Worm (Caenorhabditis elegans) whole organism, L1 larva: ENCODE results near the gene npr-41.

Source experiments
- C16A3.4 ChIP-seq: fragments of 150-350 bp; optimal IDR thresholded peaks from 2 replicates; lab custom pipeline; 2014; ENCODE audit warnings: missing biosample characterization, missing genetic modification characterization
- aha-1 ChIP-seq: fragments of 150-350 bp; optimal IDR thresholded peaks from 2 replicates; lab custom pipeline; 2014; ENCODE audit warnings: missing biosample characterization, missing genetic modification characterization
- alr-1 ChIP-seq: fragments of 200-800 bp; sonication (Bioruptor generic); optimal IDR thresholded peaks from 2 replicates; lab custom pipeline; 2018; ENCODE audit warnings: borderline replicate concordance, mild to moderate bottlenecking, missing genetic modification characterization, missing compliant biosample characterization
- aly-2 ChIP-seq: fragments of 150-350 bp; optimal IDR thresholded peaks from 2 replicates; lab custom pipeline; 2014; ENCODE audit warnings: missing biosample characterization, missing genetic modification characterization
- ama-1 ChIP-seq: fragments of 150-350 bp; optimal IDR thresholded peaks from 2 replicates; lab custom pipeline; 2014
- blmp-1 ChIP-seq: fragments of 150-350 bp; optimal IDR thresholded peaks from 2 replicates; lab custom pipeline; 2014; ENCODE audit warnings: missing biosample characterization, missing genetic modification characterization
- ceh-63 ChIP-seq: fragments of 200-800 bp; sonication (Bioruptor generic); optimal IDR thresholded peaks from 2 replicates; lab custom pipeline; 2018; ENCODE audit warnings: mild to moderate bottlenecking, missing genetic modification characterization, missing compliant biosample characterization
- ceh-8 ChIP-seq: fragments of 200-800 bp; sonication (Bioruptor generic); optimal IDR thresholded peaks from 2 replicates; lab custom pipeline; 2018; ENCODE audit warnings: mild to moderate bottlenecking, missing genetic modification characterization, moderate library complexity, missing compliant biosample characterization
- ceh-90 ChIP-seq: sonication (generic microtip); optimal IDR thresholded peaks from 2 replicates; lab custom pipeline; 2016; ENCODE audit warnings: missing genetic modification characterization, missing compliant biosample characterization
- dpl-1 ChIP-seq, 3 experiments: fragments of 150-350 bp in 2 of 3; sonication (generic microtip) in 1 of 3; optimal IDR thresholded peaks; 2 replicates each; lab custom pipeline; 2014 to 2017; ENCODE audit warnings: missing biosample characterization in 3 of 3, missing genetic modification characterization in 3 of 3, missing genetic modification reagents in 3 of 3
- efl-1 ChIP-seq, 4 experiments: fragments of 150-350 bp; optimal IDR thresholded peaks in 3 of 4; peaks in 1 of 4; 1 replicate in 1 of 4; 2 replicates in 3 of 4; lab custom pipeline; 2014; ENCODE audit warnings: missing biosample characterization in 2 of 4, missing genetic modification characterization in 2 of 4, missing genetic modification reagents in 2 of 4
- efl-3 ChIP-seq: fragments of 200-800 bp; sonication (Bioruptor generic); optimal IDR thresholded peaks from 2 replicates; lab custom pipeline; 2018; ENCODE audit warnings: mild to moderate bottlenecking, missing genetic modification characterization, missing compliant biosample characterization
- egl-27 ChIP-seq, 2 experiments: fragments of 150-350 bp in 1 of 2; sonication (generic microtip); optimal IDR thresholded peaks; 3 replicates each; lab custom pipeline; 2017 to 2018; ENCODE audit warnings: missing biosample characterization in 2 of 2, missing genetic modification characterization in 2 of 2, missing genetic modification reagents in 2 of 2
- elt-2 ChIP-seq: sonication (generic microtip); optimal IDR thresholded peaks from 2 replicates; lab custom pipeline; 2016; ENCODE audit warnings: missing genetic modification characterization, mild to moderate bottlenecking, inconsistent platforms, missing compliant biosample characterization, missing genetic modification reagents
- ets-5 ChIP-seq: fragments of 200-800 bp; sonication (Bioruptor generic); IDR thresholded peaks from 2 replicates; pipeline ENCODE4 v1.3.6; 2022; ENCODE audit warnings: missing genetic modification characterization, missing compliant biosample characterization
- fkh-4 ChIP-seq: sonication (generic microtip); optimal IDR thresholded peaks from 2 replicates; lab custom pipeline; 2016; ENCODE audit warnings: missing compliant biosample characterization, missing genetic modification characterization, borderline replicate concordance
- hlh-17 ChIP-seq: fragments of 200-800 bp; sonication (Bioruptor generic); optimal IDR thresholded peaks from 2 replicates; lab custom pipeline; 2018; ENCODE audit warnings: missing genetic modification characterization, mild to moderate bottlenecking, missing compliant biosample characterization, moderate library complexity, borderline replicate concordance
- hlh-4 ChIP-seq: sonication (generic microtip); optimal IDR thresholded peaks from 2 replicates; lab custom pipeline; 2016; ENCODE audit warnings: mild to moderate bottlenecking, missing genetic modification characterization, missing compliant biosample characterization
- isw-1 ChIP-seq: fragments of 200-800 bp; sonication (Bioruptor generic); IDR thresholded peaks from 2 replicates; pipeline ENCODE4 v1.3.6; 2022; ENCODE audit warnings: missing genetic modification characterization, missing compliant biosample characterization
- lin-14 ChIP-seq: fragments of 200-800 bp; sonication (Bioruptor generic); optimal IDR thresholded peaks from 2 replicates; lab custom pipeline; 2018; ENCODE audit warnings: mild to moderate bottlenecking, missing genetic modification characterization, moderate library complexity, missing compliant biosample characterization
- lin-35 ChIP-seq, 2 experiments: fragments of 150-350 bp; optimal IDR thresholded peaks; 2 replicates each; lab custom pipeline; 2014; ENCODE audit warnings: missing biosample characterization in 2 of 2, missing genetic modification characterization in 2 of 2, missing genetic modification reagents in 2 of 2
- lir-3 ChIP-seq: sonication (generic microtip); optimal IDR thresholded peaks from 2 replicates; lab custom pipeline; 2016; ENCODE audit warnings: mild to moderate bottlenecking, missing genetic modification characterization, moderate library complexity, missing compliant biosample characterization; ENCODE audit not compliant: poor library complexity
- lsy-2 ChIP-seq, 2 experiments: fragments of 150-350 bp; optimal IDR thresholded peaks; 2 replicates each; lab custom pipeline; 2014; ENCODE audit warnings: missing biosample characterization in 2 of 2, missing genetic modification characterization in 2 of 2
- mef-2 ChIP-seq: fragments of 150-350 bp; optimal IDR thresholded peaks from 2 replicates; lab custom pipeline; 2014; ENCODE audit warnings: missing biosample characterization, missing genetic modification characterization
- nhr-20 ChIP-seq: sonication (generic microtip); optimal IDR thresholded peaks from 2 replicates; lab custom pipeline; 2016; ENCODE audit warnings: mild to moderate bottlenecking, missing genetic modification characterization, missing compliant biosample characterization
- nhr-237 ChIP-seq: fragments of 150-350 bp; optimal IDR thresholded peaks from 2 replicates; lab custom pipeline; 2014; ENCODE audit warnings: missing biosample characterization, missing genetic modification characterization
- nhr-28 ChIP-seq: fragments of 150-350 bp; optimal IDR thresholded peaks from 2 replicates; lab custom pipeline; 2014; ENCODE audit warnings: missing biosample characterization, missing genetic modification characterization
- nhr-71 ChIP-seq: sonication (generic microtip); optimal IDR thresholded peaks from 2 replicates; lab custom pipeline; 2016; ENCODE audit warnings: mild to moderate bottlenecking, missing genetic modification characterization, moderate library complexity, missing compliant biosample characterization
- nhr-84 ChIP-seq: sonication (generic microtip); optimal IDR thresholded peaks from 2 replicates; lab custom pipeline; 2017; ENCODE audit warnings: missing biosample characterization, missing genetic modification characterization
- nhr-85 ChIP-seq: sonication (generic microtip); peaks from one replicate; lab custom pipeline; 2016; ENCODE audit warnings: missing genetic modification characterization, inconsistent platforms, missing compliant biosample characterization
- pax-3 ChIP-seq: fragments of 200-800 bp; sonication (Bioruptor generic); optimal IDR thresholded peaks from 2 replicates; lab custom pipeline; 2018; ENCODE audit warnings: mild to moderate bottlenecking, missing genetic modification characterization, moderate library complexity, missing compliant biosample characterization
- pqm-1 ChIP-seq: sonication (generic microtip); optimal IDR thresholded peaks from 3 replicates; lab custom pipeline; 2017; ENCODE audit warnings: missing biosample characterization, missing genetic modification characterization
- rnt-1 ChIP-seq: sonication (generic microtip); optimal IDR thresholded peaks from 2 replicates; lab custom pipeline; 2016; ENCODE audit warnings: mild to moderate bottlenecking, missing genetic modification characterization, moderate library complexity, missing compliant biosample characterization
- skn-1 ChIP-seq: fragments of 150-350 bp; optimal IDR thresholded peaks from 2 replicates; lab custom pipeline; 2014; ENCODE audit warnings: missing biosample characterization, missing genetic modification characterization
- snu-23 ChIP-seq: sonication (generic microtip); optimal IDR thresholded peaks from 2 replicates; lab custom pipeline; 2016; ENCODE audit warnings: missing genetic modification characterization, missing compliant biosample characterization
- sox-4 ChIP-seq: sonication (generic microtip); optimal IDR thresholded peaks from 2 replicates; lab custom pipeline; 2016; ENCODE audit warnings: missing genetic modification characterization, missing compliant biosample characterization
- tbx-2 ChIP-seq: sonication (generic microtip); optimal IDR thresholded peaks from 2 replicates; lab custom pipeline; 2016; ENCODE audit warnings: missing genetic modification characterization, missing compliant biosample characterization
- unc-86 ChIP-seq: sonication (generic microtip); optimal IDR thresholded peaks from 2 replicates; lab custom pipeline; 2016; ENCODE audit warnings: missing genetic modification characterization, missing compliant biosample characterization
- vab-15 ChIP-seq: sonication (generic microtip); optimal IDR thresholded peaks from 2 replicates; lab custom pipeline; 2017; ENCODE audit warnings: missing genotype, mild to moderate bottlenecking, missing genetic modification characterization, missing compliant biosample characterization
- zag-1 ChIP-seq: fragments of 150-350 bp; optimal IDR thresholded peaks from 2 replicates; lab custom pipeline; 2014; ENCODE audit warnings: missing biosample characterization, missing genetic modification characterization
- ztf-11 ChIP-seq, 2 experiments: sonication (generic microtip); optimal IDR thresholded peaks; 2 replicates each; lab custom pipeline; 2016 to 2017; ENCODE audit warnings: missing genetic modification characterization in 2 of 2, missing biosample characterization in 1 of 2, missing compliant biosample characterization in 1 of 2

npr-41 gene

DNA sequence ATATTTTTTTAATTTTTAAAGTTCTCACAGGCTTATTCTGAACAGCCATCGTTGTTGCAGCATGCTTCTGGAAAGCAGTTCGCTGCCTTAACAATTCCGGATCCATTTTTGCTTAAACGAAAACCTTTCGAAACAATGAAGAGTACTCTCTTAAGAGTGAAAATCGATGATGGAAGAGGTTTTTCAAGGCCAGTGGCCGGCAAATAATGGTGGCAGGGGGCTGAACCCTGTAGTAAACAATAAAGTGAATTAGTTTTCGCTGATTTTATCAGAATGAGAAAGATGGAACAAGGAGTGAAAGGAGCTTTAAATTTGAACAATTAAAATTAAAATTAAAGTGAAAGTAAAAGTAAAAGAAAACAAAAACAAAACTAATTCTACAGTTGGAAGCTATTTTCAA lies 31.9 kb downstream of the npr-41 start, which contains the start of gene gtf-2E2 (continued):
- TF ChIP-seq vab-15 (tag; lab: Kevin White, UChicago) (no peak), mef-2 (no peak), nhr-20 (tag; lab: Kevin White, UChicago) (peak; percentile 9), nhr-237 (no peak), dpl-1 (GFP tag; optimal IDR thresholded peaks at IDR 0.05; lab: Kevin White, UChicago) (peak in 1 of 3 experiments; percentile 24), ceh-8 (GFP tag; lab: Kevin White, UChicago) (no peak), hlh-17 (GFP tag; lab: Kevin White, UChicago) (no peak), aha-1 (no peak), pax-3 (no peak), nhr-28 (tag; lab: Kevin White, UChicago) (no peak), blmp-1 (tag; lab: Kevin White, UChicago) (peak; percentile 91), zag-1 (tag; lab: Kevin White, UChicago) (no peak), hlh-4 (no peak), efl-1 (optimal IDR thresholded peaks at IDR 0.05; lab: Kevin White, UChicago) (peak; percentile 15 to 36), efl-1 (GFP tag; optimal IDR thresholded peaks at IDR 0.05 in 1 of 2; lab: Kevin White, UChicago) (peak in 1 of 2 experiments; percentile 29), sox-4 (no peak), skn-1 (peak; percentile 18), lir-3 (tag; lab: Kevin White, UChicago) (no peak), unc-86 (tag; lab: Kevin White, UChicago) (no peak), rnt-1 (peak; percentile 63), ama-1 (lab: Kevin White, UChicago) (no peak), lin-14 (GFP tag; lab: Kevin White, UChicago) (peak; percentile 46), fkh-4 (tag; lab: Kevin White, UChicago) (no peak), lsy-2 (tag; optimal IDR thresholded peaks at IDR 0.05; lab: Kevin White, UChicago) (peak in 1 of 2 experiments; percentile 46), pqm-1 (no peak), snu-23 (GFP tag; lab: Kevin White, UChicago) (peak; percentile 40)

DNA sequence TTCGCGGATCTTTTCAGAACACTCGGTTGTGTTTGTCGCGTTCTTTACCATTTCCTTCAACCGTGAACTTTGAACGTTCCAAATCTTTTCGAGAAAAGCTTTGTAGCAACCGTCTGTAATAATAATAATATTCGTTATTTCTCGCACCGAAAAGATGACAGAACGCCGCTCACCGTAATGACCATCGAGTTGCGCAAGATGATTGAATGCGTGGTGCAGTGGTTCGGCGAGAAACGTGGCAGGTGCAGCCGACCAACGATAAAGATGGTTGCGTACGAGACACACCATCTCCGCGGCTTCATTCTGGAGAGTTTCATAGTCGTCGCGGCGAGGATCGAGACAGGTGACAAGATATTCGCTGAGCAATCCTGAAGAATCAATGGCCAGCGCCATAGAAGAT lies 32.5 kb downstream of the npr-41 start:
- TF ChIP-seq hlh-4: no peak
- TF ChIP-seq mef-2: no peak
- no peak for TF ChIP-seq alr-1 (tag; lab: Kevin White, UChicago)
- TF ChIP-seq ets-5 (GFP tag; lab: Robert Waterston, UW): no peak
- TF ChIP-seq ceh-90 (tag; lab: Kevin White, UChicago): no peak
- TF ChIP-seq skn-1: no peak
- no peak for TF ChIP-seq isw-1 (GFP tag; lab: Robert Waterston, UW)
- no peak for TF ChIP-seq C16A3.4
- TF ChIP-seq lin-35 (GFP tag; optimal IDR thresholded peaks at IDR 0.05; lab: Kevin White, UChicago): no peak
- TF ChIP-seq efl-1 (optimal IDR thresholded peaks at IDR 0.05; lab: Kevin White, UChicago): no peak
- TF ChIP-seq efl-1 (GFP tag; optimal IDR thresholded peaks at IDR 0.05 in 1 of 2; lab: Kevin White, UChicago): no peak
- no peak for TF ChIP-seq elt-2
- no peak for TF ChIP-seq tbx-2

DNA sequence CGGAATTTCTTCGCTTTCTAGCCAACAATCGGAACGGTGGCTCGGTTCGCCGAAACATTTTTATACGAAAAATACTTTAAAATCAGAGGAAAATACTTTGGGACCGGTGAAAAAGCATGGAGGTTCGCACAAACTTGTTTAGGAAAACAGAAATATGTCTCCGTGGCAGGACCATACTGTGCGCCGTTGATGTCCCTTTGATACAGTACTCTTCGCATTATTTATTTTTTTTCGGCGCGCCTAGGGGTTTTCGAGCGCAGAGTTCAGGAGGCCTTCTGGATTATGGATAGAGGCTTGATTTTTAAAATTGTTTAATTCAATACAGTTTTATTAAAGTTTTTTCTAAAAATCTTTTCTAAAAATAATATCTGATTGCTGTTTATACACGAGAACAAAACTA lies 34.2 kb downstream of the npr-41 start, which contains the start of gene F54D5.9:
Gene F54D5.9, minus strand, starts transcription at position 115 of the 400 bp plus-strand sequence.
- no peak for TF ChIP-seq hlh-4
- TF ChIP-seq nhr-84 (tag; lab: Kevin White, UChicago): no peak
- no peak for TF ChIP-seq nhr-85 (tag; lab: Kevin White, UChicago)
- TF ChIP-seq lin-35 (GFP tag; optimal IDR thresholded peaks at IDR 0.05; lab: Kevin White, UChicago): no peak
- no peak for TF ChIP-seq lsy-2 (tag; optimal IDR thresholded peaks at IDR 0.05; lab: Kevin White, UChicago)
- TF ChIP-seq ztf-11 (tag; optimal IDR thresholded peaks at IDR 0.05; lab: Kevin White, UChicago): no peak
- TF ChIP-seq egl-27 (tag; optimal IDR thresholded peaks at IDR 0.05; lab: Kevin White, UChicago): no peak
- no peak for TF ChIP-seq ceh-63 (GFP tag; lab: Kevin White, UChicago)
- TF ChIP-seq nhr-71: no peak
- TF ChIP-seq efl-3 (GFP tag; lab: Kevin White, UChicago): no peak
- TF ChIP-seq lin-14 (GFP tag; lab: Kevin White, UChicago): no peak
- no peak for TF ChIP-seq rnt-1
- TF ChIP-seq aly-2 (tag; lab: Kevin White, UChicago): no peak
